Fruit fly (Drosophila melanogaster) whole organism, embryonic: ENCODE data around the gene Cad88C.

Experiments used
- CG1024 ChIP-seq: fragments of 200-800 bp; sonication (Bioruptor generic); IDR thresholded peaks from 2 replicates; pipeline ENCODE4 v1.3.6; 2022; ENCODE audit warnings: missing biosample characterization, missing genetic modification characterization
- CG10267 ChIP-seq: fragments of 200-800 bp; sonication (Bioruptor generic); optimal IDR thresholded peaks from 2 replicates; lab custom pipeline; 2018; ENCODE audit warnings: missing biosample characterization, mild to moderate bottlenecking, missing genetic modification characterization, moderate library complexity
- CG12659 ChIP-seq: fragments of 200-800 bp; sonication (Bioruptor generic); optimal IDR thresholded peaks from 3 replicates; lab custom pipeline; 2017; ENCODE audit warnings: mild to moderate bottlenecking, missing biosample characterization, missing genetic modification reagents, missing genetic modification characterization
- CG13894 ChIP-seq: fragments of 200-800 bp; sonication (Bioruptor generic); optimal IDR thresholded peaks from 3 replicates; lab custom pipeline; 2018; ENCODE audit warnings: missing biosample characterization, mild to moderate bottlenecking, missing genetic modification characterization, moderate library complexity
- CG1529 ChIP-seq: fragments of 200-800 bp; sonication (Bioruptor generic); optimal IDR thresholded peaks from 3 replicates; lab custom pipeline; 2018; ENCODE audit warnings: missing biosample characterization, missing genetic modification characterization
- CG18262 ChIP-seq: fragments of 200-800 bp; optimal IDR thresholded peaks from 3 replicates; lab custom pipeline; 2019; ENCODE audit warnings: missing biosample characterization, mild to moderate bottlenecking, missing genetic modification characterization, moderate library complexity
- CG2199 ChIP-seq: fragments of 200-800 bp; sonication (Bioruptor generic); IDR thresholded peaks from 3 replicates; pipeline ENCODE4 v1.3.6; 2022; ENCODE audit warnings: missing biosample characterization, missing genetic modification characterization
- CG3407 ChIP-seq: fragments of 200-800 bp; sonication (Bioruptor generic); optimal IDR thresholded peaks from 2 replicates; lab custom pipeline; 2018; ENCODE audit warnings: missing biosample characterization, mild to moderate bottlenecking, missing genetic modification characterization
- CG4820 ChIP-seq: fragments of 200-800 bp; sonication (Bioruptor generic); optimal IDR thresholded peaks from 3 replicates; lab custom pipeline; 2016; ENCODE audit warnings: missing biosample characterization, missing genetic modification characterization
- CG5180 ChIP-seq: fragments of 200-800 bp; sonication (Bioruptor generic); optimal IDR thresholded peaks from 3 replicates; lab custom pipeline; 2017; ENCODE audit warnings: missing biosample characterization, missing genetic modification characterization, mild to moderate bottlenecking, moderate library complexity, missing genetic modification reagents
- CG9727 ChIP-seq: fragments of 200-800 bp; sonication (Bioruptor generic); optimal IDR thresholded peaks from 3 replicates; lab custom pipeline; 2017; ENCODE audit warnings: missing biosample characterization, mild to moderate bottlenecking, missing genetic modification characterization
- Hr78 ChIP-seq, 2 experiments: fragments of 200-800 bp in 1 of 2; fragments of >200 bp in 1 of 2; sonication (Bioruptor generic) in 1 of 2; optimal IDR thresholded peaks; 2 replicates each; lab custom pipeline; 2017 to 2019; ENCODE audit warnings: missing biosample characterization in 2 of 2, missing genetic modification characterization in 2 of 2, mild to moderate bottlenecking in 1 of 2, moderate library complexity in 1 of 2
- Max ChIP-seq: fragments of 200-800 bp; sonication (Bioruptor generic); optimal IDR thresholded peaks from 2 replicates; lab custom pipeline; 2016; ENCODE audit warnings: missing biosample characterization, mild to moderate bottlenecking, missing genetic modification characterization
- Med ChIP-seq: fragments of 200-800 bp; sonication (Bioruptor generic); peaks from one replicate; lab custom pipeline; 2016; ENCODE audit warnings: missing biosample characterization, missing genetic modification characterization, mild to moderate bottlenecking, inconsistent platforms, moderate library complexity
- chinmo ChIP-seq: fragments of 200-800 bp; sonication (Bioruptor generic); IDR thresholded peaks from 4 replicates; pipeline ENCODE4 v1.3.6; 2022; ENCODE audit warnings: missing biosample characterization, missing genetic modification characterization; ENCODE audit not compliant: partially characterized antibody
- dmrt99B ChIP-seq: fragments of 200-800 bp; sonication (Bioruptor generic); optimal IDR thresholded peaks from 2 replicates; lab custom pipeline; 2018; ENCODE audit warnings: missing biosample characterization, mild to moderate bottlenecking, missing genetic modification characterization, moderate library complexity
- gcm2 ChIP-seq: fragments of 200-800 bp; sonication (Bioruptor generic); optimal IDR thresholded peaks from 2 replicates; lab custom pipeline; 2016; ENCODE audit warnings: missing biosample characterization, missing genetic modification characterization
- gem ChIP-seq: fragments of 200-800 bp; sonication (Bioruptor generic); optimal IDR thresholded peaks from 2 replicates; lab custom pipeline; 2019; ENCODE audit warnings: missing biosample characterization, mild to moderate bottlenecking, missing genetic modification characterization, moderate library complexity
- insv ChIP-seq, 2 experiments: fragments of 200-800 bp; sonication (Bioruptor generic); optimal IDR thresholded peaks; 3 replicates each; lab custom pipeline; 2016 to 2018; ENCODE audit warnings: missing biosample characterization in 2 of 2, missing genetic modification characterization in 2 of 2
- pan ChIP-seq, 4 experiments: fragments of >200 bp in 3 of 4; fragments of 200-800 bp in 1 of 4; sonication (Bioruptor generic) in 1 of 4; optimal IDR thresholded peaks in 3 of 4; IDR thresholded peaks in 1 of 4; 2 replicates each; pipeline versions ENCODE4 v1.3.6 to Lab custom; 2017 to 2022; ENCODE audit warnings: missing biosample characterization in 2 of 4, missing genetic modification characterization in 2 of 4, mixed read lengths in 1 of 4
- pho ChIP-seq: fragments of 200-800 bp; sonication (Bioruptor generic); optimal IDR thresholded peaks from 2 replicates; lab custom pipeline; 2016; ENCODE audit warnings: missing biosample characterization, missing genetic modification characterization
- scrt ChIP-seq: fragments of 200-800 bp; sonication (Bioruptor generic); optimal IDR thresholded peaks from 2 replicates; lab custom pipeline; 2018; ENCODE audit warnings: missing biosample characterization, mild to moderate bottlenecking, missing genetic modification characterization, moderate library complexity
- sd ChIP-seq: fragments of 200-800 bp; sonication (Bioruptor generic); optimal IDR thresholded peaks from 3 replicates; lab custom pipeline; 2018; ENCODE audit warnings: missing biosample characterization, mild to moderate bottlenecking, missing genetic modification characterization, moderate library complexity
- sens ChIP-seq: fragments of 200-800 bp; sonication (Bioruptor generic); peaks from one replicate; lab custom pipeline; 2016; ENCODE audit warnings: missing biosample characterization, missing genetic modification characterization
- slp2 ChIP-seq: fragments of 200-800 bp; sonication (Bioruptor generic); optimal IDR thresholded peaks from 2 replicates; lab custom pipeline; 2016; ENCODE audit warnings: missing biosample characterization, missing genetic modification characterization
- usp ChIP-seq: fragments of >200 bp; optimal IDR thresholded peaks from 2 replicates; lab custom pipeline; 2017; ENCODE audit warnings: missing biosample characterization, missing genetic modification characterization

The Cad88C gene

DNA sequence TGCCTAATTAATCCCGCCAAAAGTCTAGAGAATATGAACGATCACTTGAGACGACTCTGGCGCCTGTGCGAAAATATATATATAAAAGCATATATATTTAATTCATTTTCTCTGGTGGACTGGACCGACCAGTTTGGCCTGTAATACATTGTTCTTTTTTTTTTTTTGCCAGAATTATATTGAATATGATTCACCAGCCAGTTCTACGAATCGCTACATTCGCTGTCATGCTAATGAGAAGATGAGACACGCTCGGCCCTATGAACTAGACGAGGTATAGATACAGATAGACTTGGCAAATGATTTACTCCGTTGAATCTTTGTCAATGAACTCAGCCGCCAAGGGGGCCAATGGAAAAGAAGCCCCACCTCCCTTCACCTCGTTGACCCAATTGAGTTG is 57.0 kb downstream of the Cad88C start:
- TF ChIP-seq gem (tag; lab: Kevin White, UChicago) (no peak), Med (GFP tag; lab: Kevin White, UChicago) (peak; percentile 47), sd (tag; lab: Kevin White, UChicago) (peak; percentile 24), slp2 (GFP tag; lab: Kevin White, UChicago) (no peak), CG12659 (GFP tag; lab: Kevin White, UChicago) (no peak), usp (GFP tag; lab: Kevin White, UChicago) (no peak), CG18262 (tag; lab: Kevin White, UChicago) (no peak), CG4820 (no peak), chinmo (0 out of 4 replicates have a peak, but pooled peaks have one; percentile 55), CG5180 (no peak), scrt (GFP tag; lab: Kevin White, UChicago) (no peak), CG3407 (GFP tag; lab: Kevin White, UChicago) (no peak), CG9727 (GFP tag; lab: Kevin White, UChicago) (no peak), pan (optimal IDR thresholded peaks at IDR 0.05; lab: Kevin White, UChicago) (no peak), pan (GFP tag; optimal IDR thresholded peaks at IDR 0.05 in 1 of 2, IDR thresholded peaks at IDR 0.05 in 1 of 2) (no peak), gcm2 (GFP tag; lab: Kevin White, UChicago) (no peak), CG1024 (GFP tag; lab: Robert Waterston, UW) (no peak), insv (GFP tag; optimal IDR thresholded peaks at IDR 0.05; lab: Kevin White, UChicago) (no peak), pho (GFP tag; lab: Kevin White, UChicago) (no peak), CG13894 (tag; lab: Kevin White, UChicago) (no peak), CG1529 (no peak), Max (GFP tag; lab: Kevin White, UChicago) (no peak)

dm6 chr3R:14690065-14690464 is 59.8 kb downstream of the Cad88C start:
- TF ChIP-seq Hr78 (GFP tag; optimal IDR thresholded peaks at IDR 0.05; lab: Kevin White, UChicago): peak in 1 of 2 experiments; percentile 37
- no peak for TF ChIP-seq dmrt99B (tag; lab: Kevin White, UChicago)
- TF ChIP-seq chinmo: 0 out of 4 replicates have a peak, but pooled peaks have one; percentile 45
- TF ChIP-seq sens (GFP tag; lab: Kevin White, UChicago): peak; percentile 20
- no peak for TF ChIP-seq CG10267 (tag; lab: Kevin White, UChicago)
- TF ChIP-seq CG2199 (GFP tag; lab: Robert Waterston, UW): peak; percentile 87; the same call in 1 of the 3 replicates
